Worm (Caenorhabditis elegans): Measurements from ENCODE around the gene F55A11.6.

F55A11.6 gene

DNA sequence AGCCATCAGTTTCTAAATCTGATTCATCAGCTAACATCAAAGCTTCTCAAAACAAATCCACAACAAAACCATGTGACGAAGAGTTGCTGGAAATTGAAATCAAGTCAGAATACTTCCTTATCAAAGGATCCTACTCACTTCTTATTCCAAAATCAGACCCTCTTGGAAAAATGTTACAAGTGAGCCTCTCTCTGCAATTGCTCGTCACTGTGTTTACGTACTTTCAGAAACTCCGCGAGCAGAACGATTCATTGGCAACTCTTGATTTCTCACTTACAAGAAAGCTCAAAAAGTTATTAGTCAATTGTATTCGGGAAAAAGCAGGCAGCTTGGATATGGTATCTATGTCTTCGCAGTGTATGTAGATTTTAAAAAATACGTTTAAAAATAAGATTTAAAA lies 25.2 kb upstream of the F55A11.6 start:
- TF ChIP-seq aly-1 (tag; optimal IDR thresholded peaks at IDR 0.05) (no peak), sea-1 (GFP tag; conservative IDR thresholded peaks at IDR 0.05) (no peak)

DNA sequence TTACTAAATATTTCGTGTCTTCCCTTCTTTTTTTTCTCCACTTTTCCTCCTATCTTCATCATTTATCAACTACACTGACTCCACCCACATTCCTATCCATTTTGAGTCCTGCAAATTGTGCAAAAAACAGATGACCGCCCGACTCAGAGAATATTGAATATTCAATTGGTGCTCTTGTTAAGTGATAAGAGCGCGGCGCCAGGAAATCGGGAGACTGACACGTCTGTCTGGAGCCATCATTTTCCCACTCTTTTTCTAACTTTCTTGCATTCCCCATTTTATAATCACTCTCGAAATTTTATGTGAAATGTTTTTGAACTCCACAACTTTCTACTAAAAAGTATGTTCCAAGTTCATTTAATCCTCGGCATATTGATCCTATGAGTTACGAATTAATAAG lies 20.8 kb upstream of the F55A11.6 start:
- TF ChIP-seq hmg-4 (GFP tag; optimal IDR thresholded peaks at IDR 0.05) (no peak), ama-1 (optimal IDR thresholded peaks at IDR 0.05) (no peak), hnd-1 (tag; optimal IDR thresholded peaks at IDR 0.05) (no peak), B0310.2 (tag; optimal IDR thresholded peaks at IDR 0.05) (no peak), scrt-1 (GFP tag; IDR thresholded peaks at IDR 0.05) (no peak), tbx-37 (GFP tag; conservative IDR thresholded peaks at IDR 0.05) (no peak), ceh-13 (GFP tag; optimal IDR thresholded peaks at IDR 0.05) (no peak)

DNA sequence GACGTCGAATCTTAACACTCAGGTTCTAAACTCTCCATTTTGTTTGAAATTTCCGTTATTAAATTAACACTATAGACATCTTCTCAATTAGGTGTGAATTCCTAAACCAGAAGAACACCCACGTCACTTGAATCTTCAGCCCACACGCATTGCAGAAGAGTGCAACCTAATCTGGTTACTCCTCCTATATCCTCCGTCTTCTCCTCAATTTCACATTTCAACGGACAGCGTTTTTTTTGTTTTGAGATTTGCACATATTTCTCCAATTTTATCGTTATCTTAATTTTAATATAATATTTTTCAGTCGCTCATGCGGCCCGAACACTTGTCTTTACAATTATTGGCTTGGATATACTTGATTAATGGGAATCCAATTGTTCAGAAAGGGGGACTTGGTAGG lies 19.3 kb upstream of the F55A11.6 start, which contains the start of gene smoc-1:
Gene smoc-1, plus strand, starts transcription at position 301 of the 400 bp plus-strand sequence.
- TF ChIP-seq ceh-36 (tag; optimal IDR thresholded peaks at IDR 0.05) (no peak), tbx-37 (GFP tag; conservative IDR thresholded peaks at IDR 0.05) (no peak), B0310.2 (tag; optimal IDR thresholded peaks at IDR 0.05) (no peak), flt-1 (GFP tag; IDR thresholded peaks at IDR 0.05) (no peak), tbx-11 (GFP tag; IDR thresholded peaks at IDR 0.05) (no peak), ets-7 (tag; optimal IDR thresholded peaks at IDR 0.05) (no peak), sea-1 (GFP tag; conservative IDR thresholded peaks at IDR 0.05) (no peak), F13C5.2 (tag; optimal IDR thresholded peaks at IDR 0.05) (no peak), hmg-4 (GFP tag; optimal IDR thresholded peaks at IDR 0.05) (no peak), aly-1 (tag; optimal IDR thresholded peaks at IDR 0.05) (no peak), hnd-1 (tag; optimal IDR thresholded peaks at IDR 0.05) (no peak), ama-1 (optimal IDR thresholded peaks at IDR 0.05) (no peak), pes-1 (GFP tag; IDR thresholded peaks at IDR 0.05) (no peak), hmbx-1 (tag; optimal IDR thresholded peaks at IDR 0.05) (no peak), ceh-13 (GFP tag; optimal IDR thresholded peaks at IDR 0.05) (no peak), scrt-1 (GFP tag; IDR thresholded peaks at IDR 0.05) (no peak)

DNA sequence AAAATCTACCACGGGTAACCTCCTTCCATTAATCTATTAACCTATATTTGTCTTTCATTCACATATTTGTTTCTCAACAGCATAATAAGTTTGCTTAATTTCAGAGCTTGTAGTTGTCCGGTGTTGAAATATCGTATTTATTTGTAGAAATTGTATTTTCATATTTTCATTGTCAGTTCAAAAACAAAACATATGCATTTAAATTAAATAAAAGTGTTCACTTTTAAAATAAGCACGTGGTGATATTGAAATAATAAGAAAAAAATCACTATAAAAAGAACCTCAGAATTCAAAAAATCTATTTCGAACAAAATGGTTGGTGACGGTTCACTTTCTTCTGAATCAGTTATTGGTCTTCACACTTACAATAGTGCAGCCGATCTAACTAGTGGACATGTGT lies 18.0 kb upstream of the F55A11.6 start, which contains the start of gene T04F3.3:
Gene T04F3.3, plus strand, starts transcription at position 301 of the 400 bp plus-strand sequence.
- TF ChIP-seq sea-1 (GFP tag; conservative IDR thresholded peaks at IDR 0.05) (no peak), B0310.2 (tag; optimal IDR thresholded peaks at IDR 0.05) (no peak), ceh-36 (tag; optimal IDR thresholded peaks at IDR 0.05) (no peak), ets-7 (tag; optimal IDR thresholded peaks at IDR 0.05) (no peak), flt-1 (GFP tag; IDR thresholded peaks at IDR 0.05) (no peak), ama-1 (optimal IDR thresholded peaks at IDR 0.05) (no peak), ceh-13 (GFP tag; optimal IDR thresholded peaks at IDR 0.05) (no peak), hmbx-1 (tag; optimal IDR thresholded peaks at IDR 0.05) (no peak), pes-1 (GFP tag; IDR thresholded peaks at IDR 0.05) (no peak), tbx-11 (GFP tag; IDR thresholded peaks at IDR 0.05) (no peak), scrt-1 (GFP tag; IDR thresholded peaks at IDR 0.05) (no peak), tbx-37 (GFP tag; conservative IDR thresholded peaks at IDR 0.05) (no peak), hmg-4 (GFP tag; optimal IDR thresholded peaks at IDR 0.05) (no peak), F13C5.2 (tag; optimal IDR thresholded peaks at IDR 0.05) (no peak), aly-1 (tag; optimal IDR thresholded peaks at IDR 0.05) (no peak), hnd-1 (tag; optimal IDR thresholded peaks at IDR 0.05) (no peak), tra-4 (tag; optimal IDR thresholded peaks at IDR 0.05) (no peak)

DNA sequence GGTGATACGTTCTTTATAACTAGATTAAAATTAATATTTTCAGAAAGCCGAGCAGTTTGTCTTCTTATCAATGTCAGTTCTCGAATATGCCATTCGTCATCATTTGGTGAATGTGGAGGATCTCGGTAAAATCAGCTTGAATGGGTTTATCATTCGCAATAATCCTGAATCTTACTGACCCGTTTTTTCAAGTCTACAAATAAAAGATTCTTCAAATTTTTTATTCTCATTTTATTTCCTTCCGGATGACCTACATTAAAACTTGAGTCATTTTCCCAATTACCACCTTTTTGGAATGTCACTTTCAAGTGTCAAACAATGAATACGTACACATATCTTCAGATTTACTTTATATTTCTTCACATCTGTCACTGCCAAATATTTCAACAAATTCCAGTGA lies 16.3 kb upstream of the F55A11.6 start, which contains the start of gene T04F3.5:
Gene T04F3.5, plus strand, starts transcription at position 301 of the 400 bp plus-strand sequence.
- TF ChIP-seq tra-4 (tag; optimal IDR thresholded peaks at IDR 0.05) = no peak
- no peak for TF ChIP-seq tbx-37 (GFP tag; conservative IDR thresholded peaks at IDR 0.05)

DNA sequence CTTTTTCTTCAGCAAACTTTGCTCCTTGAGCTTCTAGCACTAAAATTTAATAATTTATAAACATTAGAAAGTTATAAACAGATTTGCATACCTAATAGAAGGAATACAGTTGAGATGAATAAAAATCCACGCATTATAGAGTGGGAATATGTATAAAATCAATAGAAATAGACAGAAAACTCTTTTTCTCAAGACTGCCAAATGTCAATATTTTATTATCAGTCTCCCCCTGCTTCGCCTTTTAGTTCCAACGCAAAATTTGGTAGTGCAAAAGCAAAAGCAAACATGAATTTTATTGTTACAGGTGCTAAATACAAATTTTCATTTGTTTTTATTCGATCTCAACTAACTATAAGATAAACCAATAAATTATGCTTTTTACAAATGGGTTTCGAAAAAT lies 13.8 kb upstream of the F55A11.6 start, which contains the start of gene T04F3.4:
Gene T04F3.4, minus strand, starts transcription at position 187 of the 400 bp plus-strand sequence.
- no peak for TF ChIP-seq hmbx-1 (tag; optimal IDR thresholded peaks at IDR 0.05)

DNA sequence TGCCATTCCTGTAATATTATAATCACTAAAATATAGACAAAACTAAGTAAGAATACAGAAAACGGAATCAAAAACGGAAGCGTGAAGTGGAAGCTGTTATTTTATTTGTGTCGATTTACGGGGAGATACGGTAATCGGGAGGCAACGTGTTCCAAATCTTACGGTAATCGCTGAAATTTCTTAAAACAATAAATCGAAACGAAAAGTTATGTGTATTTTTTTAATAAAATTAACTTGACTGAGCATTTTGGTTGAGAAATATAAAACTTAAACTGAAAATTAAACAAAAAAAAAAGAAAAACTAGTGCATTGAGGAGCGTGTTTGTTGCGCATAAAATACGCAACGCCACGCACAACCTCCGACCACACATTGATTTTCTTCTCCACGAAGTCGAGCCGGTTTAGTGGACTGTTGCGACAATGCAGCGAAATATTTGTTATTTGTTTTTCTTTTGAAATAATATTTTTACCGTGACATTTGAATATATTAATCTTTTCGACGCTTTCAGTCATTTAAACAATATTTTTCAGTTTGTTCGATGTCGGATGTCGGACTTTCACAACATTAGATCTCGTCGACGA lies 12.2 kb upstream of the F55A11.6 start, which contains the start of the genes F55A11.1 and syx-5:
Gene F55A11.1, minus strand, starts transcription at position 13 of the 582 bp plus-strand sequence.
Gene syx-5, plus strand, starts transcription at position 532 of the 582 bp plus-strand sequence.
- peak; percentile 64 for TF ChIP-seq F13C5.2 (tag; optimal IDR thresholded peaks at IDR 0.05)
- no peak for TF ChIP-seq ceh-13 (GFP tag; optimal IDR thresholded peaks at IDR 0.05)
- TF ChIP-seq flt-1 (GFP tag; IDR thresholded peaks at IDR 0.05) = no peak
- TF ChIP-seq scrt-1 (GFP tag; IDR thresholded peaks at IDR 0.05) = no peak

DNA sequence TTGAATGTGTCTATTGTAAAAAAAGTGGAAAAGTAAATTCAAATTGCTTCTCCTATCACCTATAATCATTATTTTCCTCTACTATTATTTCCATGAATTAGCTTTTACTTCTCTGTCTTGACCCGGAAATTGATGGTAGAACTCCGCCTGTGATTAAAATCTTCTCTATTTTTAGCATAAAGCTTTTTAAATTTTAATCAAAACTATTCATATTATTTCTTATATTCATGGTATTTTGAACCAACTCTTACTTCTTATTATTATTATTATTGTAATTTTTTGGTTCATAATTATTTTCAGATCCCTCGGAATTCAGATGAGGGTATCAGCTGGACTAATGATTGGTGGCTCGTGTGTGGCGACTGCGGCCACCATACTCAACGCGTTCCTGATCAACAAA lies 9.6 kb upstream of the F55A11.6 start, which contains the start of gene sel-11:
Gene sel-11, plus strand, starts transcription at position 301 of the 400 bp plus-strand sequence.
- no peak for TF ChIP-seq pes-1 (GFP tag; IDR thresholded peaks at IDR 0.05)
- TF ChIP-seq ama-1 (optimal IDR thresholded peaks at IDR 0.05) = no peak
- no peak for TF ChIP-seq hmg-4 (GFP tag; optimal IDR thresholded peaks at IDR 0.05)
- no peak for TF ChIP-seq ceh-36 (tag; optimal IDR thresholded peaks at IDR 0.05)
- TF ChIP-seq tra-4 (tag; optimal IDR thresholded peaks at IDR 0.05) = no peak
- TF ChIP-seq hnd-1 (tag; optimal IDR thresholded peaks at IDR 0.05) = no peak

DNA sequence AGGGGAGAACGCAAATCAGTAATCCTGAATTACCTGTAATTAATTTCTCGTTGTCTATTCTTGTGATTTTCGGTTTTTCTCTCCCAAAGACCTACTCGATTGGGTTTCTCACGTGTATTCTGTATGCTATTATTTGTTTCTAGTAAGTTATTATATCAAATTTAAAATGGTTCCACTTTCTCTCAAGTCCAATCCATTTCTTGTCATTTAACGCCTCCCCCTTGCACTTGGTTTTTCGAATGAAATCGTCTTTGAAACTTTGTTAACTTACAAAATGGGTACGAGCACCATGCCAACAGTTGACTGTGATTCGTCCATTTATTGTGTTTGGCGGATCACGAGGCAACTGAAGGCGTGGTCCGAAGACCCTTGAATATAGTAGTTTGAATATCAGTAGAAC lies 7.0 kb upstream of the F55A11.6 start:
- TF ChIP-seq F13C5.2 (tag; optimal IDR thresholded peaks at IDR 0.05) (no peak), scrt-1 (GFP tag; IDR thresholded peaks at IDR 0.05) (no peak), ceh-13 (GFP tag; optimal IDR thresholded peaks at IDR 0.05) (no peak), tra-4 (tag; optimal IDR thresholded peaks at IDR 0.05) (no peak), tbx-11 (GFP tag; IDR thresholded peaks at IDR 0.05) (no peak), ets-7 (tag; optimal IDR thresholded peaks at IDR 0.05) (no peak)

All from whole organism, early embryonic.